Worm (Caenorhabditis elegans) whole organism, L2 larva: Measurements from ENCODE around the gene F14F3.5.

Experiments
- C34F6.9 ChIP-seq: fragments of 150-350 bp; optimal IDR thresholded peaks from 2 replicates; lab custom pipeline; 2014; ENCODE audit warnings: missing biosample characterization, missing genetic modification characterization
- F13H6.1 ChIP-seq: sonication (generic microtip); optimal IDR thresholded peaks from 2 replicates; lab custom pipeline; 2016; ENCODE audit warnings: missing genetic modification characterization, missing compliant biosample characterization
- R02D3.7 ChIP-seq: fragments of 150-350 bp; optimal IDR thresholded peaks from 2 replicates; lab custom pipeline; 2014; ENCODE audit warnings: missing biosample characterization, missing genetic modification characterization
- ZK546.5 ChIP-seq: sonication (generic microtip); optimal IDR thresholded peaks from 2 replicates; lab custom pipeline; 2017; ENCODE audit warnings: missing biosample characterization, missing genetic modification characterization
- alr-1 ChIP-seq: fragments of 150-350 bp; optimal IDR thresholded peaks from 2 replicates; lab custom pipeline; 2014; ENCODE audit warnings: missing biosample characterization, missing genetic modification characterization
- aly-2 ChIP-seq: fragments of 150-350 bp; optimal IDR thresholded peaks from 2 replicates; lab custom pipeline; 2014; ENCODE audit warnings: missing biosample characterization, missing genetic modification characterization
- ama-1 ChIP-seq: fragments of 150-350 bp; optimal IDR thresholded peaks from 2 replicates; lab custom pipeline; 2018; ENCODE audit warnings: inconsistent platforms
- blmp-1 ChIP-seq: sonication (generic microtip); optimal IDR thresholded peaks from 2 replicates; lab custom pipeline; 2017; ENCODE audit warnings: missing genetic modification characterization, mild to moderate bottlenecking, missing compliant biosample characterization, antibody characterized with exemption, moderate library complexity; ENCODE audit not compliant: insufficient read depth
- ceh-16 ChIP-seq: fragments of 150-350 bp; optimal IDR thresholded peaks from 2 replicates; lab custom pipeline; 2014; ENCODE audit warnings: missing biosample characterization, missing genetic modification characterization
- ceh-82 ChIP-seq: fragments of 150-350 bp; optimal IDR thresholded peaks from 2 replicates; lab custom pipeline; 2014; ENCODE audit warnings: missing biosample characterization, missing genetic modification characterization
- crh-2 ChIP-seq: sonication (generic microtip); optimal IDR thresholded peaks from 2 replicates; lab custom pipeline; 2017; ENCODE audit warnings: missing biosample characterization, missing genetic modification characterization
- egl-27 ChIP-seq: sonication (generic microtip); optimal IDR thresholded peaks from 3 replicates; lab custom pipeline; 2017; ENCODE audit warnings: missing biosample characterization, missing genetic modification reagents, missing genetic modification characterization
- elt-1 ChIP-seq: fragments of 150-350 bp; optimal IDR thresholded peaks from 2 replicates; lab custom pipeline; 2014; ENCODE audit warnings: missing biosample characterization, missing genetic modification characterization
- fos-1 ChIP-seq: fragments of 150-350 bp; optimal IDR thresholded peaks from 2 replicates; lab custom pipeline; 2014; ENCODE audit warnings: missing biosample characterization, missing genetic modification characterization
- gmeb-1 ChIP-seq: fragments of 150-350 bp; optimal IDR thresholded peaks from 2 replicates; lab custom pipeline; 2014; ENCODE audit warnings: missing biosample characterization, missing genetic modification characterization
- lin-11 ChIP-seq: fragments of 150-350 bp; sonication (generic microtip); optimal IDR thresholded peaks from 2 replicates; lab custom pipeline; 2014; ENCODE audit warnings: missing biosample characterization, missing genetic modification characterization, inconsistent platforms, mixed read lengths
- lin-13 ChIP-seq: fragments of 150-350 bp; optimal IDR thresholded peaks from 2 replicates; lab custom pipeline; 2014; ENCODE audit warnings: missing biosample characterization, missing genetic modification reagents, missing genetic modification characterization
- lin-39 ChIP-seq: fragments of 150-350 bp; optimal IDR thresholded peaks from 2 replicates; lab custom pipeline; 2014; ENCODE audit warnings: missing biosample characterization, missing genetic modification reagents, missing genetic modification characterization
- lsy-2 ChIP-seq, 2 experiments: fragments of 150-350 bp in 1 of 2; sonication (generic microtip) in 1 of 2; optimal IDR thresholded peaks; 2 replicates each; lab custom pipeline; 2014 to 2017; ENCODE audit warnings: missing biosample characterization in 2 of 2, missing genetic modification characterization in 2 of 2
- mab-5 ChIP-seq: fragments of 150-350 bp; optimal IDR thresholded peaks from 2 replicates; lab custom pipeline; 2014; ENCODE audit warnings: missing biosample characterization, missing genetic modification characterization
- mbf-1 ChIP-seq: sonication (generic microtip); optimal IDR thresholded peaks from 2 replicates; lab custom pipeline; 2017; ENCODE audit warnings: missing biosample characterization, missing genetic modification characterization
- mdl-1 ChIP-seq, 2 experiments: fragments of 150-350 bp in 1 of 2; sonication (generic microtip) in 1 of 2; optimal IDR thresholded peaks; 2 replicates each; lab custom pipeline; 2017; ENCODE audit warnings: missing biosample characterization in 2 of 2, missing genetic modification characterization in 2 of 2
- nhr-10 ChIP-seq: sonication (generic microtip); optimal IDR thresholded peaks from 2 replicates; lab custom pipeline; 2017; ENCODE audit warnings: missing biosample characterization, missing genetic modification characterization
- nhr-11 ChIP-seq: fragments of 150-350 bp; optimal IDR thresholded peaks from 2 replicates; lab custom pipeline; 2014; ENCODE audit warnings: missing biosample characterization, missing genetic modification characterization
- nhr-129 ChIP-seq: fragments of 150-350 bp; optimal IDR thresholded peaks from 2 replicates; lab custom pipeline; 2014; ENCODE audit warnings: missing biosample characterization, missing genetic modification characterization
- nhr-21 ChIP-seq: fragments of 150-350 bp; optimal IDR thresholded peaks from 2 replicates; lab custom pipeline; 2014; ENCODE audit warnings: missing biosample characterization, missing genetic modification characterization
- nhr-23 ChIP-seq: fragments of 150-350 bp; optimal IDR thresholded peaks from 2 replicates; lab custom pipeline; 2014; ENCODE audit warnings: missing biosample characterization, missing genetic modification reagents, missing genetic modification characterization
- nhr-25 ChIP-seq: fragments of 150-350 bp; sonication (generic microtip); optimal IDR thresholded peaks from 3 replicates; lab custom pipeline; 2014; ENCODE audit warnings: missing biosample characterization, missing genetic modification characterization
- nhr-6 ChIP-seq: fragments of 150-350 bp; optimal IDR thresholded peaks from 2 replicates; lab custom pipeline; 2014; ENCODE audit warnings: missing biosample characterization, missing genetic modification characterization
- nhr-77 ChIP-seq: fragments of 150-350 bp; optimal IDR thresholded peaks from 2 replicates; lab custom pipeline; 2014; ENCODE audit warnings: missing biosample characterization, missing genetic modification characterization
- peb-1 ChIP-seq: fragments of 150-350 bp; optimal IDR thresholded peaks from 2 replicates; lab custom pipeline; 2014; ENCODE audit warnings: missing biosample characterization, missing genetic modification characterization
- sem-4 ChIP-seq: fragments of 150-350 bp; optimal IDR thresholded peaks from 2 replicates; lab custom pipeline; 2014; ENCODE audit warnings: missing biosample characterization, missing genetic modification reagents, missing genetic modification characterization
- skn-1 ChIP-seq: sonication (generic microtip); optimal IDR thresholded peaks from 2 replicates; lab custom pipeline; 2017; ENCODE audit warnings: missing biosample characterization, missing genetic modification characterization
- sma-3 ChIP-seq: sonication (generic microtip); optimal IDR thresholded peaks from 2 replicates; lab custom pipeline; 2016; ENCODE audit warnings: missing genetic modification reagents, missing genetic modification characterization, missing compliant biosample characterization
- sma-9 ChIP-seq, 2 experiments: fragments of 150-350 bp in 1 of 2; sonication (generic microtip) in 1 of 2; optimal IDR thresholded peaks; 2 replicates each; lab custom pipeline; 2014 to 2016; ENCODE audit warnings: missing genetic modification characterization in 2 of 2, mild to moderate bottlenecking in 1 of 2, missing biosample characterization in 1 of 2, missing compliant biosample characterization in 1 of 2, missing genetic modification reagents in 1 of 2, moderate library complexity in 1 of 2
- snpc-4 ChIP-seq: fragments of 150-350 bp; optimal IDR thresholded peaks from 2 replicates; lab custom pipeline; 2014; ENCODE audit warnings: missing biosample characterization, missing genetic modification characterization
- unc-55 ChIP-seq: fragments of 150-350 bp; sonication (generic microtip); optimal IDR thresholded peaks from 3 replicates; lab custom pipeline; 2014; ENCODE audit warnings: missing biosample characterization, missing genetic modification reagents, missing genetic modification characterization
- unc-62 ChIP-seq: fragments of 150-350 bp; optimal IDR thresholded peaks from 2 replicates; lab custom pipeline; 2014; ENCODE audit warnings: missing biosample characterization, missing genetic modification reagents, missing genetic modification characterization
- zag-1 ChIP-seq: fragments of 150-350 bp; optimal IDR thresholded peaks from 2 replicates; lab custom pipeline; 2014; ENCODE audit warnings: missing biosample characterization, missing genetic modification characterization

Gene F14F3.5

DNA sequence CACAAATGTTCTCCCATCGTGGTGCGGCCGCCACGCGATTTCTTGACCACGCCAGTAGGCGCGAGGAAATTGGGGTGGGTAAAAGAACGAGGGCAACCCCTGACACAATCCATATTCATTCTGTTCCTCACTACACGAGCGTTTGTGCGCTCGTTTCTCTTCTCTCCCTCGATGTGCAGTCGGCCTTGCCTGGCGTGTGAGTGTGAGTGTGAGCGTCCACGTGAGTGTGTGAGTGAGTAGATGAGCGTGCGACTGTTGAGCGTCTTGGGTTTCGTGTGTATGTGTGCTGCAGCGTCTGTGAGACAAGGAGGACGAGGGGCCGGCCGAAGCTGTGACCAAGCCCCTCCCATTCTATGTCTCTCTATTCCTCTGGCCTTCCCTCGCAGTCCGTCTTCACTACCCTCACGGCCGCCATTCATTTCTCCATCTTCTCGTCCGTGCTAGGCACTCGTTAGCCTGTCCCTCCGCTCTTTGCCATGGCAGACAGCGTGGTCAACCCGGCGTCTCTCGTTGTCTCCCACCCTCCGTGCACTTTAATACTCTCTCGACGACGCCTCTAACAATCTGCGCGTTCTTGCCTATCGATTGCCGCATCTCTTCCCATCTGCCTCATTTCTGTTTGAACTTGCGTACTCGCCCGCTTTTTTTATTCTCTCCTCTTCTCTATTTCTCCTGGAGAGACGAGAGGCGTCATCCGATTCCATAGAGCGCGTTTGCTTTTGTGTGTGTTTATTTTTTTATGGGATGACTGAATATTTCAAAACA, 39.5 kb upstream of the F14F3.5 start (continued):
- TF ChIP-seq peb-1 = peak; percentile 96

DNA sequence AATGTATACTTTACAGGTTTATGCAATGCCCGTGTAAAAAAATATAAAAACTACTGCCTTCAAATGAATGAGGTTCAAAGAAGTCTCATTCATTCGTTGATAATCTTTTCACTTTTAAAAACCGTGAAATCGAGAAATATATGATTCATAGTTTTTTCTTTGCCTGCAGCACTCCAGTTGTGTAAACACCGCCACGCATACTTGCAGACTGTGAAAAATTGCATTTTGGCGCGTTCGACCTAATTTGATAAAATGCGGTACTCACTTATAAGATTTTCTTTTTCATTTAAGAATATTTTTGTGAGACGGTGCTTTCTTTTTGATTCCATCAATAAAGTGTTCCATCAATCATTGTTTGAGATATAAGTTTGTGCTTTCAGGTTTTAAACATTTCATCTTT, 37.7 kb upstream of the F14F3.5 start:
- TF ChIP-seq lsy-2 (tag; optimal IDR thresholded peaks at IDR 0.05; lab: Kevin White, UChicago) (peak in 1 of 2 experiments; percentile 54), sma-9 (GFP tag; optimal IDR thresholded peaks at IDR 0.05; lab: Kevin White, UChicago) (peak; percentile 37), sma-9 (tag; optimal IDR thresholded peaks at IDR 0.05; lab: Kevin White, UChicago) (no peak), fos-1 (tag; lab: Kevin White, UChicago) (peak; percentile 56), C34F6.9 (tag; lab: Kevin White, UChicago) (peak; percentile 33), blmp-1 (tag; lab: Kevin White, UChicago) (peak; percentile 30), nhr-129 (tag; lab: Kevin White, UChicago) (peak; percentile 24), ceh-16 (tag; lab: Kevin White, UChicago) (no peak), nhr-77 (tag; lab: Kevin White, UChicago) (no peak), aly-2 (no peak), nhr-6 (tag; lab: Kevin White, UChicago) (no peak), nhr-23 (tag; lab: Kevin White, UChicago) (no peak), unc-55 (peak; percentile 74), skn-1 (tag; lab: Kevin White, UChicago) (no peak), nhr-25 (tag; lab: Kevin White, UChicago) (no peak), mbf-1 (tag; lab: Kevin White, UChicago) (no peak), gmeb-1 (tag; lab: Kevin White, UChicago) (peak; percentile 48), lin-13 (peak; percentile 9), F13H6.1 (tag; lab: Kevin White, UChicago) (peak; percentile 7), crh-2 (peak; percentile 56), mdl-1 (tag; optimal IDR thresholded peaks at IDR 0.05; lab: Kevin White, UChicago) (no peak)

DNA sequence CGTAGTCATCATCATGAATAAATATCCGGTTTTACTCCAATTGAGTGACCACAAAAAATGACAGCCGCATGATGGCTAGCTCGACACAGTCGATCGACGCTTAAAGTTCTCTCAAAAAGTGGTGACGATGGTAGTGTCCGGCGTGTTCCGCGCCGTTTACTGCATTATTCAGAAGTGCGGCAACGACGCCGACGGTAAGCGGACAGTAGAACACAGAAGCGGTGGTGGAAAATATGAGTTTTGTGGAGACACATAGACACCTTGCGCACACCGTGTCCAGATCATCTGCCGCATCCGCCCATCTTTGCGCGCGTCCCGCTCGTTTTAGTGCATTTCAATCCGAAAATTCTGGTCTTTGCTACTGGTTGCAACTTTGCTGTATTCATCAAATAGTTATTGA, 30.2 kb upstream of the F14F3.5 start, which contains the start of gene F59F5.7:
Gene F59F5.7 (plus strand): TSS at position 301 of the 400 bp plus-strand sequence.
- TF ChIP-seq lin-39 (no peak), mdl-1 (tag; optimal IDR thresholded peaks at IDR 0.05; lab: Kevin White, UChicago) (no peak), F13H6.1 (tag; lab: Kevin White, UChicago) (no peak), elt-1 (tag; lab: Kevin White, UChicago) (no peak), sma-3 (GFP tag; lab: Kevin White, UChicago) (no peak), crh-2 (no peak), lsy-2 (tag; optimal IDR thresholded peaks at IDR 0.05; lab: Kevin White, UChicago) (no peak), ama-1 (lab: Kevin White, UChicago) (no peak), nhr-11 (tag; lab: Kevin White, UChicago) (no peak), ceh-16 (tag; lab: Kevin White, UChicago) (no peak), lin-13 (no peak), zag-1 (tag; lab: Kevin White, UChicago) (no peak)

DNA sequence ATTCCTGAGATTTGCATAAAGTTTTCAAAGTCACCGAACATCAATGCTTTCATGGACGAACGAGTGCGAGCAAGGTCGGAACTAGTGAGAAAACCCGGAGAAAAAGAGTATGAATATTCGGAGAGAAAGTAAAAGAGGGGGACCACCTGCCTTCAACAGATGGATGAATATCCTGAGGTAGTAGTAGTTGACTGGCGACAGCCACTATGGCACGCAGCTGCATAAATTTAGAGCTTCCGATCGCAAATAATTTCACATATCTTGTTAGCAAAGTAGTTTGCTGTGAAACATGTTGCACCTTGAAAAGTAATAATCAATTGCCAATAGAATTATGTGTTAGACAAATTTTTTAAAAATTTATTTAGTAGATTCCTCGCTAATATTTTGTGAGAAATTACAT, 27.7 kb upstream of the F14F3.5 start:
- TF ChIP-seq crh-2 (no peak), R02D3.7 (tag; lab: Kevin White, UChicago) (no peak), blmp-1 (tag; lab: Kevin White, UChicago) (no peak), lin-39 (no peak), snpc-4 (tag; lab: Kevin White, UChicago) (no peak), nhr-21 (tag; lab: Kevin White, UChicago) (no peak), F13H6.1 (tag; lab: Kevin White, UChicago) (no peak)
- TF ChIP-seq, all 48 proteins: peak for 0

DNA sequence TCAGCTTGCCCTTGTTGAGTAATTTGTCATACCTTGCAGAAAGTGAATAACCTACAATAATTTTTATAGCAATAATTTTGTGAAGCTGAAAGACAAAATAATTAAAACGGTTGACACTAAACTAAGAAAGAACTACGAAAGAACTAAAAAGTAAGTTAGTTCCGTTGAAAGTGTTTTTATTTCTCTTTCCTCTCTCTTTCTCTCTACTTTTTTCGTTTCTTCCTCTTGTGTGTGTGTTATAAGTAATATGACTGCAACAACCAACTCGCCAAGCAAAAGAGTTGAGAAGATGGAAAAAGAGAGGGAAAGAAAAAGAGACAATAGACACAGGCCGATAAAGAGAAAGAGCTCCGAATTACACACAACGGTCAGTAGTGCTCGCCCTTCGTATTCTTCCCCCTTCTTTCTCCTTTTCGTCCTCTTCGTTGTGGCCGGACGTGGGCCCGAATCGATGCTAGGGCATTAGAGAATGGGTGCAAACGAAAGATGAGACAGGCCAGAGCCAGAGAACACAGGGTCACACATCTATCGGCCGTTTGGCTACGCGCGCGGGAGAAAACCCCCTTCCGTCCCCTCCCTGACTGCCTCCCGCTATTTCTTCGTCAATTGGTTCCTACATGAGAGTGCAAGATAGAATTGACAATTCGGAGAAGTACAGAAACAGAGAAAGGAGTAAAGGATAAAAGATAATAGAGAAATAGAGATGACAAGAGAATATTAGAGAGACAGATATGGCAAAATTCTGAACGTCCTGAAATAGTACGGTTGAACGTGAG, 26.4 kb upstream of the F14F3.5 start, which contains the start of gene syd-2:
Gene syd-2 (minus strand): TSS at position 51 of the 776 bp plus-strand sequence.
- peak; percentile 67 for TF ChIP-seq lin-11 (tag; lab: Kevin White, UChicago)
- peak; percentile 51 for TF ChIP-seq snpc-4 (tag; lab: Kevin White, UChicago)
- TF ChIP-seq ceh-16 (tag; lab: Kevin White, UChicago) = peak; percentile 54
- no peak for TF ChIP-seq unc-62
- TF ChIP-seq nhr-6 (tag; lab: Kevin White, UChicago) = peak; percentile 18
- TF ChIP-seq ceh-82 (tag; lab: Kevin White, UChicago) = peak; percentile 8
- peak; percentile 54 for TF ChIP-seq sma-9 (GFP tag; optimal IDR thresholded peaks at IDR 0.05; lab: Kevin White, UChicago)
- no peak for TF ChIP-seq sma-9 (tag; optimal IDR thresholded peaks at IDR 0.05; lab: Kevin White, UChicago)
- peak; percentile 98 for TF ChIP-seq alr-1 (tag; lab: Kevin White, UChicago)
- no peak for TF ChIP-seq nhr-10 (tag; lab: Kevin White, UChicago)
- peak; percentile 67 for TF ChIP-seq mab-5 (tag; lab: Kevin White, UChicago)
- TF ChIP-seq sem-4 (tag; lab: Kevin White, UChicago) = peak; percentile 89
- TF ChIP-seq lin-39 = peak; percentile 81
- TF ChIP-seq lin-13 = peak; percentile 55
- TF ChIP-seq nhr-77 (tag; lab: Kevin White, UChicago) = peak; percentile 20
- peak; percentile 65 for TF ChIP-seq egl-27 (tag; lab: Kevin White, UChicago)
- TF ChIP-seq unc-55 = peak; percentile 44
- no peak for TF ChIP-seq nhr-25 (tag; lab: Kevin White, UChicago)
- TF ChIP-seq F13H6.1 (tag; lab: Kevin White, UChicago) = peak; percentile 96
- peak; percentile 56 to 69 for TF ChIP-seq lsy-2 (tag; optimal IDR thresholded peaks at IDR 0.05; lab: Kevin White, UChicago)
- TF ChIP-seq ZK546.5 (tag; lab: Kevin White, UChicago) = no peak
- peak; percentile 40 to 75 for TF ChIP-seq mdl-1 (tag; optimal IDR thresholded peaks at IDR 0.05; lab: Kevin White, UChicago)
- peak; percentile 80 for TF ChIP-seq C34F6.9 (tag; lab: Kevin White, UChicago)
